Comparison of ENCODE assay signal across 5 fruit fly cellular contexts in the genomic region with DNA sequence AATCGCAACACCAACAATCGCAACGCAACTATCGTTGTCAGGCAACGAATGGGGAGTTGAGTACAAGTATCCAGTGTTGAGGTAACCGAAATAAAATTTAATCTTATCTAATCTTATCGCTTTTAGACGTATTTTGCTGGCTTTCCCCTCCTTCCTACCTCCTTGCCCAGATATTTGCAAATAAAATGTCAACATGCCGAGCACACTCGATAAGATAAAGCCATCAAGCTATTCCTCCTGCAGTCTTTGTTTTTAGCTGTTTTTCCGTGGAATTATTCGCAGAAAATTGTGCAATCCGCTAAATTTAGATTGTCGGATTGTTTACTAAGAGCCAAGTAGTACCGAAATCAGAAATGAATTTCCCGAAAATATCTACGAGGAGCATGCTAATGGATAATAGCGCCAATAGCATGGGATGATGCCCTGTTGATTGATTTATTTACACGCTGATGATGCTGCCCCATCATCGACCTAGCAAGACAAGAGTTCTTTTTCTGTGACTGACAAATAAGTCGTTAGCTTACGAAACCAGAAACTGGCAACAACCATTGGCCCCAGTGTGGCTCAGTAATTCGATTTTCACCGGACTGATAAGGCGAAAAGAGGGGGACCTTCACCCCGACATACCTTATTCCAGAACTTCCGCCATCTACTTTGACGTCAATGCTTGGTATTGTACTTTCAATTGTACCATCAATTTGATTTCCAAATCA.
TF ChIP-seq lines count a peak whose summit lies in the region.

No protein-coding gene starts in this region.

- TF ChIP-seq CTCF in whole organism, embryonic (GFP tag; optimal IDR thresholded peaks at IDR 0.05; lab: Kevin White, UChicago), result no peak

TF ChIP-seq in whole organism, adult, 20 proteins besides CTCF, POLR2A, EP300 and RAD21 (continues in another document):
- TF ChIP-seq kay (GFP tag; lab: Kevin White, UChicago; ENCODE audit: borderline replicate concordance) (peak; percentile 96), Mnt (GFP tag; optimal IDR thresholded peaks at IDR 0.05; lab: Kevin White, UChicago) (peak; percentile 58), Crg-1 (GFP tag; optimal IDR thresholded peaks at IDR 0.05; lab: Kevin White, UChicago) (no peak), ovo (GFP tag; optimal IDR thresholded peaks at IDR 0.05; lab: Kevin White, UChicago) (peak; percentile 30), bab1 (GFP tag; optimal IDR thresholded peaks at IDR 0.05; lab: Kevin White, UChicago) (no peak), CG33017 (tag; optimal IDR thresholded peaks at IDR 0.05; lab: Kevin White, UChicago) (peak; percentile 70), tj (GFP tag; optimal IDR thresholded peaks at IDR 0.05; lab: Kevin White, UChicago) (no peak), cic (GFP tag; optimal IDR thresholded peaks at IDR 0.05; lab: Kevin White, UChicago) (peak; percentile 88), Hr96 (GFP tag; optimal IDR thresholded peaks at IDR 0.05; lab: Kevin White, UChicago) (no peak), cnc (optimal IDR thresholded peaks at IDR 0.05; lab: Kevin White, UChicago) (no peak), toe (GFP tag; optimal IDR thresholded peaks at IDR 0.05; lab: Kevin White, UChicago) (no peak), CG1620 (GFP tag; optimal IDR thresholded peaks at IDR 0.05; lab: Kevin White, UChicago) (no peak), Clk (GFP tag; optimal IDR thresholded peaks at IDR 0.05; lab: Kevin White, UChicago) (peak; percentile 4), CG7045 (GFP tag; optimal IDR thresholded peaks at IDR 0.05; lab: Kevin White, UChicago) (peak; percentile 19), CG5204 (GFP tag; optimal IDR thresholded peaks at IDR 0.05; lab: Kevin White, UChicago) (no peak), CG14711 (tag; optimal IDR thresholded peaks at IDR 0.05; lab: Kevin White, UChicago) (no peak), CG7101 (tag; optimal IDR thresholded peaks at IDR 0.05; lab: Kevin White, UChicago) (peak; percentile 59)

TF ChIP-seq in whole organism, embryonic, 481 proteins besides CTCF, POLR2A, EP300 and RAD21 (continues in another document):
- TF ChIP-seq h (optimal IDR thresholded peaks at IDR 0.05; lab: Kevin White, UChicago) (no peak), CG17186 (GFP tag; optimal IDR thresholded peaks at IDR 0.05; lab: Kevin White, UChicago) (no peak), Chrac-16 (GFP tag; optimal IDR thresholded peaks at IDR 0.05; lab: Kevin White, UChicago) (no peak), CG15514 (GFP tag; optimal IDR thresholded peaks at IDR 0.05; lab: Kevin White, UChicago) (no peak), fd3F (GFP tag; optimal IDR thresholded peaks at IDR 0.05; lab: Kevin White, UChicago) (no peak), gsb-n (tag; optimal IDR thresholded peaks at IDR 0.05; lab: Kevin White, UChicago) (no peak), nmo (GFP tag; optimal IDR thresholded peaks at IDR 0.05; lab: Kevin White, UChicago) (no peak), B-H2 (GFP tag; optimal IDR thresholded peaks at IDR 0.05; lab: Kevin White, UChicago) (peak; percentile 12), Gug (GFP tag; IDR thresholded peaks at IDR 0.05; lab: Robert Waterston, UW) (no peak), tin (GFP tag; optimal IDR thresholded peaks at IDR 0.05; lab: Kevin White, UChicago) (no peak), al (GFP tag; IDR thresholded peaks at IDR 0.05; lab: Robert Waterston, UW) (no peak), CG15011 (GFP tag; optimal IDR thresholded peaks at IDR 0.05; lab: Kevin White, UChicago) (no peak), CG9797 (GFP tag; optimal IDR thresholded peaks at IDR 0.05; lab: Kevin White, UChicago) (no peak), gsb (GFP tag; IDR thresholded peaks at IDR 0.05; lab: Robert Waterston, UW) (no peak), stwl (tag; optimal IDR thresholded peaks at IDR 0.05; lab: Kevin White, UChicago) (no peak), Xbp1 (GFP tag; optimal IDR thresholded peaks at IDR 0.05; lab: Kevin White, UChicago) (no peak), crp (GFP tag; optimal IDR thresholded peaks at IDR 0.05; lab: Kevin White, UChicago) (no peak), Lhr (GFP tag; optimal IDR thresholded peaks at IDR 0.05; lab: Kevin White, UChicago) (no peak)

TF ChIP-seq in whole organism, prepupa, 60 proteins besides CTCF, POLR2A, EP300 and RAD21 (continues in another document):
- TF ChIP-seq CG6808 (GFP tag; optimal IDR thresholded peaks at IDR 0.05; lab: Kevin White, UChicago) (peak; percentile 25), esn (GFP tag; optimal IDR thresholded peaks at IDR 0.05; lab: Kevin White, UChicago) (peak; percentile 30), CG1621 (tag; optimal IDR thresholded peaks at IDR 0.05; lab: Kevin White, UChicago) (no peak), cyc (GFP tag; optimal IDR thresholded peaks at IDR 0.05; lab: Kevin White, UChicago) (no peak), lz (GFP tag; optimal IDR thresholded peaks at IDR 0.05; lab: Kevin White, UChicago) (no peak), CG6792 (GFP tag; optimal IDR thresholded peaks at IDR 0.05; lab: Kevin White, UChicago) (peak; percentile 15), Sox14 (GFP tag; optimal IDR thresholded peaks at IDR 0.05; lab: Kevin White, UChicago) (peak; percentile 53), Eip93F (GFP tag; optimal IDR thresholded peaks at IDR 0.05; lab: Kevin White, UChicago) (peak; percentile 69), CG6854 (GFP tag; optimal IDR thresholded peaks at IDR 0.05; lab: Kevin White, UChicago) (peak; percentile 21), CG11294 (GFP tag; IDR thresholded peaks at IDR 0.05; lab: Robert Waterston, UW) (no peak), acj6 (GFP tag; optimal IDR thresholded peaks at IDR 0.05; lab: Kevin White, UChicago) (no peak), pdm3 (GFP tag; optimal IDR thresholded peaks at IDR 0.05; lab: Kevin White, UChicago) (no peak), fkh (GFP tag; optimal IDR thresholded peaks at IDR 0.05; lab: Kevin White, UChicago) (peak; percentile 89), dsx (GFP tag; optimal IDR thresholded peaks at IDR 0.05; lab: Kevin White, UChicago; ENCODE audit: poor library complexity, severe bottlenecking) (no peak), ss (GFP tag; optimal IDR thresholded peaks at IDR 0.05; lab: Kevin White, UChicago) (peak in 1 of 2 experiments; percentile 10), CG6163 (GFP tag; IDR thresholded peaks at IDR 0.05; lab: Robert Waterston, UW) (peak; percentile 42; the same call in 1 of the 3 replicates), Eip78C (GFP tag; lab: Kevin White, UChicago) (peak; percentile 63)

TF ChIP-seq in whole organism, pupa, 21 proteins besides CTCF, POLR2A, EP300 and RAD21:
- TF ChIP-seq CG8159 (tag; optimal IDR thresholded peaks at IDR 0.05; lab: Kevin White, UChicago) (no peak), Pif1B (GFP tag; optimal IDR thresholded peaks at IDR 0.05; lab: Kevin White, UChicago) (peak; percentile 13), Pif1A (GFP tag; optimal IDR thresholded peaks at IDR 0.05; lab: Kevin White, UChicago) (peak; percentile 18), CG17806 (tag; optimal IDR thresholded peaks at IDR 0.05; lab: Kevin White, UChicago) (no peak), CG14655 (GFP tag; optimal IDR thresholded peaks at IDR 0.05; lab: Kevin White, UChicago) (no peak), CG32121 (GFP tag; IDR thresholded peaks at IDR 0.05; lab: Robert Waterston, UW) (no peak), rn (GFP tag; IDR thresholded peaks at IDR 0.05; lab: Robert Waterston, UW) (no peak)

TF ChIP-seq in whole organism, wandering third instar larva, 38 proteins besides CTCF, POLR2A, EP300 and RAD21 (continues in another document):
- TF ChIP-seq fru (GFP tag; optimal IDR thresholded peaks at IDR 0.05; lab: Kevin White, UChicago) (peak; percentile 27), Hr78 (GFP tag; optimal IDR thresholded peaks at IDR 0.05; lab: Kevin White, UChicago) (no peak), sv (GFP tag; optimal IDR thresholded peaks at IDR 0.05; lab: Kevin White, UChicago) (no peak), dsf (GFP tag; optimal IDR thresholded peaks at IDR 0.05; lab: Kevin White, UChicago; ENCODE audit: borderline replicate concordance) (no peak), Abd-B (GFP tag; optimal IDR thresholded peaks at IDR 0.05; lab: Kevin White, UChicago) (no peak), usp (GFP tag; optimal IDR thresholded peaks at IDR 0.05; lab: Kevin White, UChicago) (no peak), woc (GFP tag; optimal IDR thresholded peaks at IDR 0.05; lab: Kevin White, UChicago) (no peak), HLH106 (tag; optimal IDR thresholded peaks at IDR 0.05; lab: Kevin White, UChicago) (no peak), Dfd (GFP tag; optimal IDR thresholded peaks at IDR 0.05; lab: Kevin White, UChicago) (no peak), brk (GFP tag; optimal IDR thresholded peaks at IDR 0.05; lab: Kevin White, UChicago) (peak; percentile 39), br (GFP tag; optimal IDR thresholded peaks at IDR 0.05; lab: Kevin White, UChicago) (peak; percentile 6), foxo (GFP tag; optimal IDR thresholded peaks at IDR 0.05; lab: Kevin White, UChicago) (peak in 1 of 2 experiments; percentile 35), rgr (GFP tag; optimal IDR thresholded peaks at IDR 0.05; lab: Kevin White, UChicago) (peak; percentile 17), Hr83 (GFP tag; optimal IDR thresholded peaks at IDR 0.05; lab: Kevin White, UChicago; ENCODE audit: poor library complexity, severe bottlenecking) (no peak), Jra (GFP tag; optimal IDR thresholded peaks at IDR 0.05; lab: Kevin White, UChicago) (peak; percentile 9), Rel (GFP tag; optimal IDR thresholded peaks at IDR 0.05; lab: Kevin White, UChicago) (no peak), Rel (tag; optimal IDR thresholded peaks at IDR 0.05; lab: Kevin White, UChicago) (peak; percentile 56), CG9705 (GFP tag; optimal IDR thresholded peaks at IDR 0.05; lab: Kevin White, UChicago) (no peak), psq (GFP tag; optimal IDR thresholded peaks at IDR 0.05; lab: Kevin White, UChicago) (peak; percentile 6), N (GFP tag; optimal IDR thresholded peaks at IDR 0.05; lab: Kevin White, UChicago) (no peak), h (GFP tag; optimal IDR thresholded peaks at IDR 0.05; lab: Kevin White, UChicago) (peak; percentile 59), Dif (GFP tag; optimal IDR thresholded peaks at IDR 0.05; lab: Kevin White, UChicago; ENCODE audit: partially characterized antibody) (no peak), Myc (optimal IDR thresholded peaks at IDR 0.05; lab: Kevin White, UChicago) (no peak), Hnf4 (GFP tag; optimal IDR thresholded peaks at IDR 0.05; lab: Kevin White, UChicago) (peak; percentile 35), Sp1 (GFP tag; optimal IDR thresholded peaks at IDR 0.05; lab: Kevin White, UChicago) (no peak), GATAd (GFP tag; optimal IDR thresholded peaks at IDR 0.05; lab: Kevin White, UChicago) (no peak), sage (GFP tag; optimal IDR thresholded peaks at IDR 0.05; lab: Kevin White, UChicago) (no peak), OdsH (GFP tag; optimal IDR thresholded peaks at IDR 0.05; lab: Kevin White, UChicago) (peak; percentile 32), CrebA (GFP tag; optimal IDR thresholded peaks at IDR 0.05; lab: Kevin White, UChicago; ENCODE audit: borderline replicate concordance) (no peak), dmrt93B (GFP tag; optimal IDR thresholded peaks at IDR 0.05; lab: Kevin White, UChicago) (no peak), lola (GFP tag; optimal IDR thresholded peaks at IDR 0.05; lab: Kevin White, UChicago) (no peak), CG32264 (GFP tag; optimal IDR thresholded peaks at IDR 0.05; lab: Kevin White, UChicago) (no peak)
